Fruit fly (Drosophila melanogaster) whole organism, prepupa: ENCODE results near the gene be.
A peak's percentile ranks its signal among the peaks of the same experiment; 100 is the strongest.

Source experiments
- Blimp-1 ChIP-seq: fragments of 200-800 bp; sonication (Bioruptor generic); optimal IDR thresholded peaks from 3 replicates; lab custom pipeline; 2017; ENCODE audit warnings: missing biosample characterization, missing genetic modification characterization, mild to moderate bottlenecking, moderate library complexity, missing genetic modification reagents
- CG10669 ChIP-seq: fragments of 200-800 bp; sonication (Bioruptor generic); optimal IDR thresholded peaks from 3 replicates; lab custom pipeline; 2018; ENCODE audit warnings: missing biosample characterization, mild to moderate bottlenecking, missing genetic modification characterization, moderate library complexity
- CG11294 ChIP-seq: fragments of 200-800 bp; sonication (Bioruptor generic); IDR thresholded peaks from 2 replicates; pipeline ENCODE4 v1.3.6; 2022; ENCODE audit warnings: missing biosample characterization, missing genetic modification characterization
- CG11762 ChIP-seq: fragments of 200-800 bp; sonication (Bioruptor generic); optimal IDR thresholded peaks from 3 replicates; lab custom pipeline; 2016; ENCODE audit warnings: missing biosample characterization, missing genetic modification characterization; ENCODE audit not compliant: insufficient read depth
- CG15336 ChIP-seq: fragments of 200-800 bp; sonication (Bioruptor generic); IDR thresholded peaks from 2 replicates; pipeline ENCODE4 v1.3.6; 2022; ENCODE audit warnings: missing biosample characterization, missing genetic modification characterization
- CG1621 ChIP-seq: fragments of 200-800 bp; sonication (Bioruptor generic); optimal IDR thresholded peaks from 3 replicates; lab custom pipeline; 2018; ENCODE audit warnings: missing biosample characterization, mild to moderate bottlenecking, missing genetic modification characterization
- CG16779 ChIP-seq: fragments of 200-800 bp; sonication (Bioruptor generic); optimal IDR thresholded peaks from 3 replicates; lab custom pipeline; 2017; ENCODE audit warnings: missing biosample characterization, mild to moderate bottlenecking, missing genetic modification characterization
- CG3032 ChIP-seq: fragments of 200-800 bp; optimal IDR thresholded peaks from 2 replicates; lab custom pipeline; 2019; ENCODE audit warnings: missing biosample characterization, mild to moderate bottlenecking, missing genetic modification characterization, moderate library complexity
- CG31627 ChIP-seq: fragments of 200-800 bp; sonication (Bioruptor generic); optimal IDR thresholded peaks from 3 replicates; lab custom pipeline; 2016; ENCODE audit warnings: missing biosample characterization, missing genetic modification characterization
- CG32006 ChIP-seq: fragments of 200-800 bp; sonication (Bioruptor generic); optimal IDR thresholded peaks from 3 replicates; lab custom pipeline; 2017; ENCODE audit warnings: missing biosample characterization, mild to moderate bottlenecking, missing genetic modification characterization
- CG34406 ChIP-seq: fragments of 200-800 bp; sonication (Bioruptor generic); optimal IDR thresholded peaks from 3 replicates; lab custom pipeline; 2016; ENCODE audit warnings: missing biosample characterization, missing genetic modification characterization
- CG3919 ChIP-seq: fragments of 200-800 bp; sonication (Bioruptor generic); optimal IDR thresholded peaks from 3 replicates; lab custom pipeline; 2016; ENCODE audit warnings: missing biosample characterization, missing genetic modification characterization
- CG4318 ChIP-seq: fragments of 200-800 bp; sonication (Bioruptor generic); optimal IDR thresholded peaks from 3 replicates; lab custom pipeline; 2017; ENCODE audit warnings: missing biosample characterization, mild to moderate bottlenecking, missing genetic modification characterization
- CG6276 ChIP-seq: fragments of 200-800 bp; sonication (Bioruptor generic); optimal IDR thresholded peaks from 2 replicates; lab custom pipeline; 2017; ENCODE audit warnings: missing biosample characterization, mild to moderate bottlenecking, missing genetic modification characterization
- CG6792 ChIP-seq: fragments of 200-800 bp; sonication (Bioruptor generic); optimal IDR thresholded peaks from 3 replicates; lab custom pipeline; 2016; ENCODE audit warnings: missing biosample characterization, missing genetic modification characterization
- CG7368 ChIP-seq: fragments of 200-800 bp; sonication (Bioruptor generic); optimal IDR thresholded peaks from 3 replicates; lab custom pipeline; 2016; ENCODE audit warnings: missing biosample characterization, missing genetic modification characterization
- CG8632 ChIP-seq: fragments of 200-800 bp; sonication (Bioruptor generic); optimal IDR thresholded peaks from 3 replicates; lab custom pipeline; 2016; ENCODE audit warnings: missing biosample characterization, missing genetic modification characterization
- CG9139 ChIP-seq: fragments of 200-800 bp; sonication (Bioruptor generic); optimal IDR thresholded peaks from 3 replicates; lab custom pipeline; 2017; ENCODE audit warnings: missing biosample characterization, mild to moderate bottlenecking, missing genetic modification characterization
- Eip75B ChIP-seq: fragments of 200-800 bp; sonication (Bioruptor generic); optimal IDR thresholded peaks from 3 replicates; lab custom pipeline; 2016; ENCODE audit warnings: missing biosample characterization, missing genetic modification characterization
- Eip78C ChIP-seq: fragments of 200-800 bp; sonication (Bioruptor generic); peaks from one replicate; lab custom pipeline; 2016; ENCODE audit warnings: missing biosample characterization, missing genetic modification characterization
- Eip93F ChIP-seq: fragments of 200-800 bp; sonication (Bioruptor generic); optimal IDR thresholded peaks from 2 replicates; lab custom pipeline; 2016; ENCODE audit warnings: missing biosample characterization, mild to moderate bottlenecking, missing genetic modification characterization
- Ets21C ChIP-seq: fragments of 200-800 bp; sonication (Bioruptor generic); optimal IDR thresholded peaks from 3 replicates; lab custom pipeline; 2016; ENCODE audit warnings: missing biosample characterization, missing genetic modification characterization
- Ets96B ChIP-seq: fragments of 200-800 bp; optimal IDR thresholded peaks from 2 replicates; lab custom pipeline; 2019; ENCODE audit warnings: missing biosample characterization, mild to moderate bottlenecking, missing genetic modification characterization, moderate library complexity
- Gug ChIP-seq: fragments of 200-800 bp; sonication (Bioruptor generic); IDR thresholded peaks from 2 replicates; pipeline ENCODE4 v1.3.6; 2022; ENCODE audit warnings: missing biosample characterization, missing genetic modification characterization
- Hr38 ChIP-seq: sonication (Bioruptor generic); optimal IDR thresholded peaks from 2 replicates; lab custom pipeline; 2016; ENCODE audit warnings: missing biosample characterization, missing genetic modification characterization
- Hr39 ChIP-seq: fragments of 200-800 bp; sonication (Bioruptor generic); optimal IDR thresholded peaks from 2 replicates; lab custom pipeline; 2016; ENCODE audit warnings: missing biosample characterization, missing genetic modification characterization
- Hr4 ChIP-seq: fragments of 200-800 bp; sonication (Bioruptor generic); optimal IDR thresholded peaks from 3 replicates; lab custom pipeline; 2016; ENCODE audit warnings: missing biosample characterization, missing genetic modification characterization
- Lpt ChIP-seq: fragments of 200-800 bp; sonication (Bioruptor generic); optimal IDR thresholded peaks from 3 replicates; lab custom pipeline; 2016; ENCODE audit warnings: missing biosample characterization, missing genetic modification characterization
- Met ChIP-seq: fragments of 200-800 bp; sonication (Bioruptor generic); optimal IDR thresholded peaks from 3 replicates; lab custom pipeline; 2016; ENCODE audit warnings: missing biosample characterization, missing genetic modification characterization
- OdsH ChIP-seq: fragments of 200-800 bp; sonication (Bioruptor generic); optimal IDR thresholded peaks from 3 replicates; lab custom pipeline; 2016; ENCODE audit warnings: missing biosample characterization, missing genetic modification characterization
- Sox102F ChIP-seq: fragments of 200-800 bp; sonication (Bioruptor generic); optimal IDR thresholded peaks from 2 replicates; lab custom pipeline; 2016; ENCODE audit warnings: missing biosample characterization, mild to moderate bottlenecking, missing genetic modification characterization
- achi ChIP-seq: fragments of 200-800 bp; sonication (Bioruptor generic); optimal IDR thresholded peaks from 3 replicates; lab custom pipeline; 2016; ENCODE audit warnings: missing biosample characterization, missing genetic modification characterization
- acj6 ChIP-seq: fragments of 200-800 bp; sonication (Bioruptor generic); optimal IDR thresholded peaks from 3 replicates; lab custom pipeline; 2016; ENCODE audit warnings: missing biosample characterization, missing genetic modification characterization
- cyc ChIP-seq: fragments of 200-800 bp; sonication (Bioruptor generic); optimal IDR thresholded peaks from 3 replicates; lab custom pipeline; 2016; ENCODE audit warnings: missing biosample characterization, missing genetic modification characterization
- dac ChIP-seq: fragments of 200-800 bp; sonication (Bioruptor generic); optimal IDR thresholded peaks from 2 replicates; lab custom pipeline; 2017; ENCODE audit warnings: missing biosample characterization, mild to moderate bottlenecking, missing genetic modification characterization
- dsx ChIP-seq: fragments of 200-800 bp; optimal IDR thresholded peaks from 3 replicates; lab custom pipeline; 2019; ENCODE audit warnings: missing biosample characterization, mild to moderate bottlenecking, missing genetic modification characterization, moderate library complexity; ENCODE audit not compliant: poor library complexity, severe bottlenecking
- eg ChIP-seq: fragments of 200-800 bp; sonication (Bioruptor generic); IDR thresholded peaks from 3 replicates; pipeline ENCODE4 v1.3.6; 2022; ENCODE audit warnings: missing biosample characterization, missing genetic modification characterization
- esn ChIP-seq: fragments of 200-800 bp; sonication (Bioruptor generic); optimal IDR thresholded peaks from 2 replicates; lab custom pipeline; 2016; ENCODE audit warnings: missing biosample characterization, mild to moderate bottlenecking, missing genetic modification characterization, moderate library complexity
- fd59A ChIP-seq: fragments of 200-800 bp; sonication (Bioruptor generic); optimal IDR thresholded peaks from 2 replicates; lab custom pipeline; 2017; ENCODE audit warnings: missing biosample characterization, mild to moderate bottlenecking, missing genetic modification characterization, missing genetic modification reagents
- fd85E ChIP-seq: fragments of 200-800 bp; sonication (Bioruptor generic); optimal IDR thresholded peaks from 3 replicates; lab custom pipeline; 2016; ENCODE audit warnings: missing biosample characterization, missing genetic modification characterization
- lz ChIP-seq: fragments of 200-800 bp; sonication (Bioruptor generic); optimal IDR thresholded peaks from 3 replicates; lab custom pipeline; 2016; ENCODE audit warnings: missing biosample characterization, missing genetic modification characterization
- net ChIP-seq: fragments of 200-800 bp; sonication (Bioruptor generic); optimal IDR thresholded peaks from 3 replicates; lab custom pipeline; 2016; ENCODE audit warnings: missing biosample characterization, missing genetic modification characterization
- pdm3 ChIP-seq: fragments of 200-800 bp; sonication (Bioruptor generic); optimal IDR thresholded peaks from 3 replicates; lab custom pipeline; 2016; ENCODE audit warnings: missing biosample characterization, missing genetic modification characterization
- salr ChIP-seq, 2 experiments: fragments of 200-800 bp; sonication (Bioruptor generic); optimal IDR thresholded peaks; 3 replicates each; lab custom pipeline; 2016 to 2018; ENCODE audit warnings: missing biosample characterization in 2 of 2, missing genetic modification characterization in 2 of 2, mild to moderate bottlenecking in 1 of 2
- spab ChIP-seq: fragments of 200-800 bp; sonication (Bioruptor generic); optimal IDR thresholded peaks from 2 replicates; lab custom pipeline; 2017; ENCODE audit warnings: missing biosample characterization, mild to moderate bottlenecking, missing genetic modification characterization, missing genetic modification reagents
- ss ChIP-seq, 2 experiments: fragments of 200-800 bp; sonication (Bioruptor generic); optimal IDR thresholded peaks; 2 replicates in 1 of 2; 3 replicates in 1 of 2; lab custom pipeline; 2017 to 2018; ENCODE audit warnings: mild to moderate bottlenecking in 2 of 2, missing biosample characterization in 2 of 2, missing genetic modification characterization in 2 of 2, moderate library complexity in 1 of 2
- svp ChIP-seq: fragments of 200-800 bp; sonication (Bioruptor generic); peaks from one replicate; lab custom pipeline; 2016; ENCODE audit warnings: missing biosample characterization, missing genetic modification characterization
- topi ChIP-seq: fragments of 200-800 bp; sonication (Bioruptor generic); optimal IDR thresholded peaks from 3 replicates; lab custom pipeline; 2016; ENCODE audit warnings: missing biosample characterization, missing genetic modification characterization
- vri ChIP-seq: fragments of 200-800 bp; sonication (Bioruptor generic); optimal IDR thresholded peaks from 3 replicates; lab custom pipeline; 2016; ENCODE audit warnings: missing biosample characterization, mild to moderate bottlenecking, missing genetic modification characterization

Gene be

dm6 chrX:15084580-15085138 is 60.4 kb downstream of the be start, which contains the start of gene Cox17 (continued):
- TF ChIP-seq Sox102F (GFP tag; lab: Kevin White, UChicago) = peak; percentile 74
- no peak for TF ChIP-seq CG9139
- peak; percentile 77 for TF ChIP-seq Ets21C (GFP tag; lab: Kevin White, UChicago)
- peak; percentile 77 for TF ChIP-seq CG3919 (GFP tag; lab: Kevin White, UChicago)
- TF ChIP-seq CG15336 = peak; percentile 56
- peak; percentile 68 for TF ChIP-seq Lpt
- TF ChIP-seq fd85E = peak; percentile 47
- TF ChIP-seq Met = peak; percentile 84
- peak; percentile 78 for TF ChIP-seq CG34406 (GFP tag; lab: Kevin White, UChicago)
- TF ChIP-seq OdsH (GFP tag; lab: Kevin White, UChicago) = peak; percentile 84
- TF ChIP-seq Hr38 (GFP tag; lab: Kevin White, UChicago) = no peak
- TF ChIP-seq Hr39 = peak; percentile 76
- peak; percentile 62 for TF ChIP-seq eg (GFP tag; lab: Robert Waterston, UW)
- TF ChIP-seq salr (GFP tag; optimal IDR thresholded peaks at IDR 0.05; lab: Kevin White, UChicago) = peak in 1 of 2 experiments; percentile 87
- TF ChIP-seq lz (GFP tag; lab: Kevin White, UChicago) = peak; percentile 88
- TF ChIP-seq Eip78C = peak; percentile 91
- peak; percentile 48 for TF ChIP-seq dsx
- peak; percentile 72 for TF ChIP-seq CG6276 (GFP tag; lab: Kevin White, UChicago)
- peak; percentile 88 for TF ChIP-seq CG32006 (GFP tag; lab: Kevin White, UChicago)
- TF ChIP-seq achi (GFP tag; lab: Kevin White, UChicago) = peak; percentile 86
- TF ChIP-seq Eip75B (GFP tag; lab: Kevin White, UChicago) = peak; percentile 77
- peak; percentile 86 for TF ChIP-seq esn (GFP tag; lab: Kevin White, UChicago)
- TF ChIP-seq topi (GFP tag; lab: Kevin White, UChicago) = peak; percentile 78
- TF ChIP-seq dac (GFP tag; lab: Kevin White, UChicago) = peak; percentile 44
- peak; percentile 60; the same call in 1 of the 2 replicates for TF ChIP-seq CG11294 (GFP tag; lab: Robert Waterston, UW)
- TF ChIP-seq CG31627 = peak; percentile 81
- TF ChIP-seq CG6792 (GFP tag; lab: Kevin White, UChicago) = peak; percentile 73
- TF ChIP-seq pdm3 (GFP tag; lab: Kevin White, UChicago) = peak; percentile 79
- peak; percentile 64 for TF ChIP-seq vri (GFP tag; lab: Kevin White, UChicago)
- TF ChIP-seq CG8632 (GFP tag; lab: Kevin White, UChicago) = peak; percentile 76
- peak; percentile 58 for TF ChIP-seq Eip93F
- peak; percentile 68 for TF ChIP-seq Ets96B
- TF ChIP-seq CG16779 (tag; lab: Kevin White, UChicago) = peak; percentile 15
- peak; percentile 59 for TF ChIP-seq CG11762 (GFP tag; lab: Kevin White, UChicago)
- peak; percentile 58 for TF ChIP-seq Blimp-1 (GFP tag; lab: Kevin White, UChicago)
- peak; percentile 93 for TF ChIP-seq svp (GFP tag; lab: Kevin White, UChicago)
- peak; percentile 25 for TF ChIP-seq CG7368
- peak; percentile 85 for TF ChIP-seq acj6
- TF ChIP-seq CG10669 = peak; percentile 67
- TF ChIP-seq Gug (GFP tag; lab: Robert Waterston, UW) = peak; percentile 10; the same call in 1 of the 2 replicates
- peak; percentile 83 for TF ChIP-seq Hr4 (GFP tag; lab: Kevin White, UChicago)
- TF ChIP-seq, all 60 proteins: peak for 57

- TF ChIP-seq Gug (GFP tag; lab: Robert Waterston, UW) (peak; percentile 23; the same call in 1 of the 2 replicates), Hr39 (peak; percentile 42), Ets96B (peak; percentile 67), OdsH (GFP tag; lab: Kevin White, UChicago) (peak; percentile 78), CG34406 (GFP tag; lab: Kevin White, UChicago) (peak; percentile 63), CG1621 (tag; lab: Kevin White, UChicago) (no peak), CG8632 (GFP tag; lab: Kevin White, UChicago) (peak; percentile 60), Eip93F (peak; percentile 11), net (GFP tag; lab: Kevin White, UChicago) (peak; percentile 20), Ets21C (GFP tag; lab: Kevin White, UChicago) (peak; percentile 28), cyc (GFP tag; lab: Kevin White, UChicago) (peak; percentile 51), CG4318 (GFP tag; lab: Kevin White, UChicago) (peak; percentile 17), acj6 (peak; percentile 65), spab (GFP tag; lab: Kevin White, UChicago) (no peak), achi (GFP tag; lab: Kevin White, UChicago) (peak; percentile 64), CG3032 (peak; percentile 69), ss (GFP tag; optimal IDR thresholded peaks at IDR 0.05; lab: Kevin White, UChicago) (peak; percentile 21 to 55), fd59A (GFP tag; lab: Kevin White, UChicago) (peak; percentile 34)
Measured at dm6 chrX:15085777-15086510, 61.7 kb downstream of the be start, which contains the start of the genes CG15027 and Dbct. Gene CG15027 (minus strand): TSS chrX:15085827. Gene Dbct (plus strand): TSS chrX:15086125.
